Worm (Caenorhabditis elegans) whole organism, late embryonic: Measurements from ENCODE around the gene exos-2.

Source experiments
- F13H6.1 ChIP-seq: sonication (generic microtip); optimal IDR thresholded peaks from 2 replicates; lab custom pipeline; 2016; ENCODE audit warnings: missing genetic modification characterization, missing compliant biosample characterization
- T23F11.4 ChIP-seq: fragments of 200-800 bp; sonication (Bioruptor generic); optimal IDR thresholded peaks from 2 replicates; lab custom pipeline; 2018; ENCODE audit warnings: mild to moderate bottlenecking, missing genetic modification characterization, missing compliant biosample characterization
- ahr-1 ChIP-seq: sonication (generic microtip); optimal IDR thresholded peaks from 2 replicates; lab custom pipeline; 2016; ENCODE audit warnings: missing genetic modification characterization, missing compliant biosample characterization
- ama-1 ChIP-seq: fragments of 150-350 bp; optimal IDR thresholded peaks from 2 replicates; lab custom pipeline; 2014
- ceh-19 ChIP-seq: fragments of 200-800 bp; sonication (Bioruptor generic); optimal IDR thresholded peaks from 2 replicates; lab custom pipeline; 2018; ENCODE audit warnings: mild to moderate bottlenecking, missing genetic modification characterization, missing compliant biosample characterization
- ceh-2 ChIP-seq: sonication (generic microtip); optimal IDR thresholded peaks from 2 replicates; lab custom pipeline; 2016; ENCODE audit warnings: missing genotype, missing genetic modification characterization, missing compliant biosample characterization
- ceh-30 ChIP-seq: fragments of 150-350 bp; optimal IDR thresholded peaks from 2 replicates; lab custom pipeline; 2014; ENCODE audit warnings: missing biosample characterization, missing genetic modification characterization
- ceh-48 ChIP-seq: sonication (generic microtip); optimal IDR thresholded peaks from 2 replicates; lab custom pipeline; 2016; ENCODE audit warnings: missing genetic modification characterization, inconsistent platforms, missing compliant biosample characterization
- ceh-6 ChIP-seq: fragments of 200-800 bp; sonication (Bioruptor generic); optimal IDR thresholded peaks from 2 replicates; lab custom pipeline; 2018; ENCODE audit warnings: mild to moderate bottlenecking, missing genetic modification characterization, missing compliant biosample characterization
- ceh-9 ChIP-seq: sonication (generic microtip); optimal IDR thresholded peaks from 2 replicates; lab custom pipeline; 2016; ENCODE audit warnings: mild to moderate bottlenecking, missing genetic modification characterization, inconsistent platforms, missing compliant biosample characterization
- che-1 ChIP-seq: sonication (generic microtip); optimal IDR thresholded peaks from 2 replicates; lab custom pipeline; 2016; ENCODE audit warnings: mild to moderate bottlenecking, missing genetic modification characterization, missing compliant biosample characterization
- dmd-4 ChIP-seq: sonication (generic microtip); optimal IDR thresholded peaks from 2 replicates; lab custom pipeline; 2016; ENCODE audit warnings: borderline replicate concordance, missing genetic modification characterization, missing compliant biosample characterization
- elt-2 ChIP-seq: sonication (generic microtip); optimal IDR thresholded peaks from 2 replicates; lab custom pipeline; 2016; ENCODE audit warnings: missing genetic modification reagents, missing genetic modification characterization, missing compliant biosample characterization
- fkh-10 ChIP-seq: fragments of 150-350 bp; optimal IDR thresholded peaks from 2 replicates; lab custom pipeline; 2014; ENCODE audit warnings: missing biosample characterization, missing genetic modification reagents, missing genetic modification characterization
- fkh-6 ChIP-seq: sonication (generic microtip); optimal IDR thresholded peaks from 2 replicates; lab custom pipeline; 2016; ENCODE audit warnings: missing genetic modification characterization, missing compliant biosample characterization
- gmeb-2 ChIP-seq: sonication (generic microtip); optimal IDR thresholded peaks from 2 replicates; lab custom pipeline; 2016; ENCODE audit warnings: missing genetic modification characterization, inconsistent platforms, missing compliant biosample characterization
- hlh-13 ChIP-seq: fragments of 200-800 bp; sonication (Bioruptor generic); optimal IDR thresholded peaks from 2 replicates; lab custom pipeline; 2018; ENCODE audit warnings: mild to moderate bottlenecking, missing genetic modification characterization, missing compliant biosample characterization
- hlh-15 ChIP-seq: sonication (generic microtip); optimal IDR thresholded peaks from 2 replicates; lab custom pipeline; 2016; ENCODE audit warnings: missing genetic modification characterization, missing compliant biosample characterization
- hlh-30 ChIP-seq: sonication (generic microtip); optimal IDR thresholded peaks from 2 replicates; lab custom pipeline; 2017; ENCODE audit warnings: antibody characterized with exemption, missing genetic modification characterization, missing compliant biosample characterization; ENCODE audit not compliant: insufficient read depth
- hlh-8 ChIP-seq: sonication (generic microtip); optimal IDR thresholded peaks from 2 replicates; lab custom pipeline; 2016; ENCODE audit warnings: missing genotype, missing genetic modification characterization, missing compliant biosample characterization
- lim-6 ChIP-seq: sonication (generic microtip); optimal IDR thresholded peaks from 2 replicates; lab custom pipeline; 2016; ENCODE audit warnings: missing genetic modification characterization, missing compliant biosample characterization
- nfya-1 ChIP-seq: sonication (generic microtip); optimal IDR thresholded peaks from 2 replicates; lab custom pipeline; 2017; ENCODE audit warnings: missing genetic modification characterization, mild to moderate bottlenecking, missing compliant biosample characterization, antibody characterized with exemption, moderate library complexity
- npax-4 ChIP-seq: sonication (generic microtip); optimal IDR thresholded peaks from 2 replicates; lab custom pipeline; 2016; ENCODE audit warnings: missing genetic modification characterization, missing compliant biosample characterization
- pag-3 ChIP-seq: sonication (generic microtip); optimal IDR thresholded peaks from 2 replicates; lab custom pipeline; 2016; ENCODE audit warnings: missing compliant biosample characterization, missing genetic modification characterization, borderline replicate concordance
- pat-9 ChIP-seq: fragments of 200-800 bp; sonication (Bioruptor generic); optimal IDR thresholded peaks from 2 replicates; lab custom pipeline; 2018; ENCODE audit warnings: mild to moderate bottlenecking, missing genetic modification characterization, moderate library complexity, missing compliant biosample characterization
- pax-1 ChIP-seq: fragments of 150-350 bp; optimal IDR thresholded peaks from 2 replicates; lab custom pipeline; 2014; ENCODE audit warnings: missing biosample characterization, missing genetic modification characterization
- pha-2 ChIP-seq: sonication (generic microtip); optimal IDR thresholded peaks from 2 replicates; lab custom pipeline; 2017; ENCODE audit warnings: mild to moderate bottlenecking, missing genetic modification characterization, missing compliant biosample characterization
- pha-4 ChIP-seq: fragments of 150-350 bp; optimal IDR thresholded peaks from 2 replicates; lab custom pipeline; 2018; ENCODE audit warnings: missing biosample characterization, missing genetic modification reagents, missing genetic modification characterization
- pros-1 ChIP-seq: fragments of 150-350 bp; optimal IDR thresholded peaks from 2 replicates; lab custom pipeline; 2014; ENCODE audit warnings: missing biosample characterization, missing genetic modification reagents, missing genetic modification characterization
- rnt-1 ChIP-seq: sonication (generic microtip); optimal IDR thresholded peaks from 2 replicates; lab custom pipeline; 2016; ENCODE audit warnings: missing genetic modification characterization, missing compliant biosample characterization
- sdc-2 ChIP-seq: sonication (generic microtip); optimal IDR thresholded peaks from 2 replicates; lab custom pipeline; 2016; ENCODE audit warnings: missing genotype, missing genetic modification characterization, missing compliant biosample characterization
- sox-2 ChIP-seq: fragments of 200-800 bp; sonication (Bioruptor generic); IDR thresholded peaks from 2 replicates; pipeline ENCODE4 v1.3.6; 2022; ENCODE audit warnings: missing genetic modification reagents, missing genetic modification characterization, missing compliant biosample characterization
- tbx-2 ChIP-seq: sonication (generic microtip); optimal IDR thresholded peaks from 2 replicates; lab custom pipeline; 2016; ENCODE audit warnings: missing genetic modification characterization, missing compliant biosample characterization
- tbx-7 ChIP-seq: sonication (generic microtip); optimal IDR thresholded peaks from 2 replicates; lab custom pipeline; 2016; ENCODE audit warnings: missing genotype, missing genetic modification characterization, missing compliant biosample characterization
- ttx-3 ChIP-seq: sonication (generic microtip); optimal IDR thresholded peaks from 2 replicates; lab custom pipeline; 2016; ENCODE audit warnings: missing genetic modification reagents, missing genetic modification characterization, missing compliant biosample characterization
- unc-3 ChIP-seq, 2 experiments: fragments of 200-800 bp in 1 of 2; sonication (Bioruptor generic) in 1 of 2; sonication (generic microtip) in 1 of 2; conservative IDR thresholded peaks in 1 of 2; optimal IDR thresholded peaks in 1 of 2; 2 replicates each; pipeline versions ENCODE4 v1.3.6 to Lab custom; 2016 to 2022; ENCODE audit warnings: missing compliant biosample characterization in 2 of 2, missing genetic modification characterization in 2 of 2, missing genetic modification reagents in 1 of 2
- unc-55 ChIP-seq: sonication (generic microtip); optimal IDR thresholded peaks from 2 replicates; lab custom pipeline; 2017; ENCODE audit warnings: missing biosample characterization, missing genetic modification reagents, missing genetic modification characterization
- ztf-16 ChIP-seq: sonication (generic microtip); optimal IDR thresholded peaks from 2 replicates; lab custom pipeline; 2017; ENCODE audit warnings: missing genetic modification characterization, missing compliant biosample characterization

exos-2 gene

DNA sequence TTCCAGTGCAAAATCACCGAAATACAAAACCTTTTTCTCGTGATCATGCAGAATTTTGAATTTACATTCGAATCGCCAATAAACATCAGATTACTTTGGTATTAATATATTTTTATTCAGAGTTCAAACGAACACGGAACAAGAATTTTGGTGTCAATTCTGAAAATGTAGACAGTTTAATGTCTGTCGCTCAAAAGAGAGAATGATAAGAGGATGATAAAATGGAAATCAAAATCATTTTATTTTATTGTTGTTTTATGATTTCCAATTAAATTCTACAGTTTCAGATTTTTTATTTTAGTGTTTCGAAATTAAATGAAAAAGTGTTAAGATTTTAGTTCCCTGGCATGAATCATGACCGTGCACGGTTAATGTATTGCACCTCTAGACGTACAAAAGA is 17.1 kb downstream of the exos-2 start:
- TF ChIP-seq sdc-2 (tag; lab: Kevin White, UChicago) (no peak), dmd-4 (no peak), pros-1 (tag; lab: Kevin White, UChicago) (no peak), hlh-13 (GFP tag; lab: Kevin White, UChicago) (no peak), F13H6.1 (tag; lab: Kevin White, UChicago) (no peak), fkh-10 (no peak), ama-1 (lab: Kevin White, UChicago) (no peak), ceh-6 (no peak), che-1 (tag; lab: Kevin White, UChicago) (no peak), lim-6 (tag; lab: Kevin White, UChicago) (no peak), ceh-2 (tag; lab: Kevin White, UChicago) (no peak), pat-9 (tag; lab: Kevin White, UChicago) (no peak), hlh-30 (no peak), fkh-6 (tag; lab: Kevin White, UChicago) (no peak), T23F11.4 (GFP tag; lab: Kevin White, UChicago) (no peak)

DNA sequence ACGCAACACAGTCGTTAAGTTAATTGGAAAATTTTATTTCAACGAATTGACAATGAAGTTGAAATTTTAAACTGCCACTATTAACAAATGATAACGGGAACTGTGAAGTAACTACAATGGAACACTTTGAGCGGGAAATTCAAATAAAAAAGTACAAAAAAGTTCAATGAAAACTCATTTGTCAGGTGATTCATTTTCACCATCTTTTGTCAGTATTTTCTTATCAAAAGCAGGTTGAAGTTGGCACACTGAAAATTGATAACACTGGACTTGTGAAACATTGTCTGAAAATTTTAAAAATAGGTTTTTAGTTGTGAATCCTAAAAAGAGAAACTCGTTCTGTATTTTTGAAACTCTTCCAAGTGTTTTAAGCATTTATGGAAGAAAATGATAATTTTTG is 18.1 kb downstream of the exos-2 start:
- TF ChIP-seq ceh-9 (tag; lab: Kevin White, UChicago): no peak
- TF ChIP-seq hlh-15 (tag; lab: Kevin White, UChicago): no peak
- TF ChIP-seq gmeb-2 (tag; lab: Kevin White, UChicago): no peak
- TF ChIP-seq nfya-1: no peak
- TF ChIP-seq unc-3 (GFP tag; conservative IDR thresholded peaks at IDR 0.05; lab: Robert Waterston, UW): no peak
- no peak for TF ChIP-seq unc-3 (tag; optimal IDR thresholded peaks at IDR 0.05; lab: Kevin White, UChicago)
- TF ChIP-seq ceh-48 (tag; lab: Kevin White, UChicago): no peak
- TF ChIP-seq dmd-4: no peak
- no peak for TF ChIP-seq sdc-2 (tag; lab: Kevin White, UChicago)
- TF ChIP-seq ceh-30 (tag; lab: Kevin White, UChicago): no peak
- TF ChIP-seq ztf-16 (tag; lab: Kevin White, UChicago): no peak
- TF ChIP-seq ceh-19: no peak

DNA sequence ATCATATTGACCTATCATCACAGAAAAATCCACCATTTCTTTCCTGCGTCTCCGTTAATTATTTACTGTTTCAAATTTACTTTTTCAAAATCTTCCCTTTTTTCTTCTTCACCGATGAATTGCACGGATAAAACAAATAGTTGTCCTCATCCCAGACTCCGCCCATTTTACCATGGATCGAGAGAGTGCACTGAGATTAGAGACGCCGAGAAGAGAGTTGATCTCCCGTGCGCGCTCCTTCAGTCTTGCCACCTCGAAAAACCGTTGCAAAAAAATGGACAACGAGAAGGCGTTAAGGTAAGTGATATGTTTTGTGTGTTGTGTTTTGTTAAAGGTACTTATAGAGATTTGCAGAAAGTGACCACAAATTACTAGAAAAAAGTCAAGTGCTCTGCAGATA is 22.8 kb downstream of the exos-2 start, which contains the start of gene dlc-5:
Gene dlc-5, plus strand, starts transcription at position 154 of the 400 bp plus-strand sequence.
- TF ChIP-seq ceh-19 (no peak), tbx-7 (tag; lab: Kevin White, UChicago) (no peak), hlh-8 (tag; lab: Kevin White, UChicago) (no peak), hlh-30 (no peak), ceh-9 (tag; lab: Kevin White, UChicago) (no peak), pha-4 (tag; lab: Kevin White, UChicago) (no peak), rnt-1 (no peak)

DNA sequence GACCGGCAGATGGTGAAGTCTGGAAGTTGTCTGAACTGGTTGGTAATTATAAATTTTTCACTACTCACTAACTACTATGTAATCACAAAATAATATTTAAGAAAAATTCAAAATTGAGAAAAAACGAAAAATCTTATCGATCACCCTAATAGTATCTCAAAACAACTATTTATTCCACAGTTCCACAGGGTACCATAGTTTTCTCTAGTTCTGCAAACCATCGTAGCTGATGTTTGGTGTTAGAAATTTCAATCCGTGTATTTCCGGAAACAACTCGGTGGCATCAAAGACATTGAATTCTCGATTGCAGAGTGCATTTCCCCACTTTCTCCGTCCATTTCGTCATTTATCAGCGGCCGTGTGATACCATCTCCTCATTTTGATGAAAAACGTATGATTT is 26.3 kb downstream of the exos-2 start, which contains the start of gene Y73B6BL.31:
Gene Y73B6BL.31, plus strand, starts transcription at position 301 of the 400 bp plus-strand sequence.
- TF ChIP-seq unc-55 (no peak), nfya-1 (no peak), pax-1 (tag; lab: Kevin White, UChicago) (no peak), ttx-3 (tag; lab: Kevin White, UChicago) (no peak), fkh-10 (no peak), ahr-1 (tag; lab: Kevin White, UChicago) (no peak)

DNA sequence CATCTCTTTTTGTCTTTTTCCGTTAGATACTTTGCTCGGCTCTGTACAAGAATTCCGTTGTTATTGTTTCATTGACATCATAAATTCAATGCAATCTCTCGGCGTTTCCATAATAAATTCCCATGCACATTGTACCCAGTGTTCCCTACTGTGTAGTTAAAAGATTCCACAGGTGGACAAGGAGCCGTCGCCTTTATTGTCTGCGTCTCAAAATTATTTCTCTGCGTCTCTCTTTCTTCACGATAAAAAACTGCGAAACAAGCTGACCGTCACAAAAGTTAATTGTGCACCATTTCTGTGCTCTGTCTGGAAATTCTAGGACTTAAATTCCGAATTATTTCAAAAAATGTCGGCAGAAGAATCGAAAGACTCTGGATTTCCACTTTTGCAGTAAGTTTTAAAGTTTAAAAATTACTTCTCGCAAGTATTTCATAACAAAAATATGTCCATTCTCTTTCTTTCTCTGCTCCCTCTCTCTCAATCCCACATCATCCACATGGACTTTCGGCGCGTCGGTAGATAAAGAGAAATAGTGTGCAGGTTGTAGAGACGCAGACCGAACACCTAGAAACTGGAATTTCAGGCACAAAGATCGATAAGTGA is 26.8 kb downstream of the exos-2 start:
- TF ChIP-seq pag-3 (tag; lab: Kevin White, UChicago) (no peak), pha-2 (tag; lab: Kevin White, UChicago) (no peak), pax-1 (tag; lab: Kevin White, UChicago) (no peak), hlh-13 (GFP tag; lab: Kevin White, UChicago) (no peak), pros-1 (tag; lab: Kevin White, UChicago) (no peak), T23F11.4 (GFP tag; lab: Kevin White, UChicago) (no peak), hlh-8 (tag; lab: Kevin White, UChicago) (no peak), pat-9 (tag; lab: Kevin White, UChicago) (no peak), sox-2 (GFP tag; lab: Robert Waterston, UW) (no peak), elt-2 (no peak), tbx-2 (tag; lab: Kevin White, UChicago) (no peak), npax-4 (tag; lab: Kevin White, UChicago) (no peak)
